Fruit fly (Drosophila melanogaster) whole organism, pupa: ENCODE measurements around the gene CG8945.

Experiments used
- CG17806 ChIP-seq: fragments of 200-800 bp; sonication (Bioruptor generic); optimal IDR thresholded peaks from 2 replicates; lab custom pipeline; 2018; ENCODE audit warnings: missing biosample characterization, mild to moderate bottlenecking, missing genetic modification characterization, moderate library complexity
- CG32121 ChIP-seq: fragments of 200-800 bp; sonication (Bioruptor generic); IDR thresholded peaks from 2 replicates; pipeline ENCODE4 v1.3.6; 2022; ENCODE audit warnings: missing biosample characterization, missing genetic modification characterization
- CG34367 ChIP-seq: fragments of 200-800 bp; sonication (Bioruptor generic); optimal IDR thresholded peaks from 2 replicates; lab custom pipeline; 2018; ENCODE audit warnings: missing biosample characterization, mild to moderate bottlenecking, missing genetic modification characterization
- CG9948 ChIP-seq: fragments of 200-800 bp; sonication (Bioruptor generic); optimal IDR thresholded peaks from 2 replicates; lab custom pipeline; 2018; ENCODE audit warnings: missing biosample characterization, mild to moderate bottlenecking, missing genetic modification characterization, moderate library complexity
- D1 ChIP-seq: fragments of 200-800 bp; sonication (Bioruptor generic); optimal IDR thresholded peaks from 2 replicates; lab custom pipeline; 2018; ENCODE audit warnings: missing biosample characterization, mild to moderate bottlenecking, missing genetic modification characterization, moderate library complexity
- Snoo ChIP-seq: fragments of 200-800 bp; sonication (Bioruptor generic); optimal IDR thresholded peaks from 3 replicates; lab custom pipeline; 2017; ENCODE audit warnings: missing biosample characterization, mild to moderate bottlenecking, missing genetic modification characterization, inconsistent platforms

DNA sequence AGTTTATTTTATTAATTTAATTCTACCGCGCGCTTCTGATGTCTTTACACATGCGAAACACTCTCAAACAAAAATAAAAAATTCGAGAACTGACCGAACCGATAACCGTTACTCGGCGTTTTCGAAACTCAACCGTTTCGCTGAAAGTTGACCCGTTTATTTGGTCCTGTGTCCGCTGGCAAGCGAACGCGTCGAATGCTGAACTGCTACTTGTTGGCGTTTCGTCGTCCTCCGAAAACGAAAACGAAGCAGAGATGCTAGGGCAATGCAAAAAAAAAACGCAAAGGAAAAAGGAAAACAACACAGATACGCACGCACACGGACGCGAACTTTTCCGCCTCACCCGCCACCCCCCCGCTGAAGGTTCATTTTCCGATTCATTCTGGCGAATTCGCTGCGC lies 20.8 kb downstream of the CG8945 start, which contains the start of gene CG45002:
- TF ChIP-seq CG17806 (tag; lab: Kevin White, UChicago), result no peak
- TF ChIP-seq CG9948 (tag; lab: Kevin White, UChicago), result no peak
- no peak for TF ChIP-seq CG32121
- no peak for TF ChIP-seq D1 (tag; lab: Kevin White, UChicago)
- no peak for TF ChIP-seq Snoo (tag; lab: Kevin White, UChicago)
- TF ChIP-seq CG34367, result no peak
